Worm (Caenorhabditis elegans) whole organism, L4 larva: ENCODE measurements around the gene sri-24.

Experiments used
- F26F4.8 ChIP-seq: fragments of 200-800 bp; sonication (Bioruptor generic); conservative IDR thresholded peaks from 2 replicates; pipeline ENCODE4 v1.3.6; 2022; ENCODE audit warnings: missing genetic modification characterization, missing compliant biosample characterization
- F37D6.2 ChIP-seq: sonication (generic microtip); optimal IDR thresholded peaks from 2 replicates; lab custom pipeline; 2016; ENCODE audit warnings: mild to moderate bottlenecking, missing genetic modification characterization, missing compliant biosample characterization
- F44E2.7 ChIP-seq: fragments of 200-800 bp; sonication (Bioruptor generic); IDR thresholded peaks from 2 replicates; pipeline ENCODE4 v2.1.2; 2022; ENCODE audit warnings: missing genetic modification characterization, missing compliant biosample characterization
- R02D3.7 ChIP-seq: fragments of 150-350 bp; sonication (generic microtip); optimal IDR thresholded peaks from 3 replicates; lab custom pipeline; 2014; ENCODE audit warnings: missing biosample characterization, missing genetic modification characterization
- T20F7.1 ChIP-seq: fragments of 200-800 bp; sonication (Bioruptor generic); optimal IDR thresholded peaks from 2 replicates; lab custom pipeline; 2018; ENCODE audit warnings: mild to moderate bottlenecking, missing genetic modification characterization, missing compliant biosample characterization
- T26A8.4 ChIP-seq: fragments of 200-800 bp; sonication (Bioruptor generic); IDR thresholded peaks from 2 replicates; pipeline ENCODE4 v1.3.6; 2022; ENCODE audit warnings: missing genetic modification characterization, missing compliant biosample characterization
- Y105C5A.15 ChIP-seq: fragments of 200-800 bp; sonication (Bioruptor generic); IDR thresholded peaks from 2 replicates; pipeline ENCODE4 v1.3.6; 2022; ENCODE audit warnings: missing genetic modification characterization, missing compliant biosample characterization
- Y5F2A.4 ChIP-seq: fragments of 200-800 bp; sonication (Bioruptor generic); optimal IDR thresholded peaks from 2 replicates; lab custom pipeline; 2018; ENCODE audit warnings: mild to moderate bottlenecking, missing genetic modification characterization, missing compliant biosample characterization
- Y75B8A.6 ChIP-seq: fragments of 200-800 bp; sonication (Bioruptor generic); IDR thresholded peaks from 2 replicates; pipeline ENCODE4 v1.3.6; 2022; ENCODE audit warnings: missing genetic modification reagents, missing genetic modification characterization, missing compliant biosample characterization
- ZK337.2 ChIP-seq: fragments of 200-800 bp; sonication (Bioruptor generic); IDR thresholded peaks from 2 replicates; pipeline ENCODE4 v1.3.6; 2022; ENCODE audit warnings: missing genetic modification reagents, missing genetic modification characterization, missing compliant biosample characterization
- aly-2 ChIP-seq: sonication (generic microtip); optimal IDR thresholded peaks from 2 replicates; lab custom pipeline; 2018; ENCODE audit warnings: missing biosample characterization, missing genetic modification characterization
- ama-1 ChIP-seq: fragments of 150-350 bp; optimal IDR thresholded peaks from 2 replicates; lab custom pipeline; 2014; ENCODE audit warnings: inconsistent platforms, mixed read lengths
- arid-1 ChIP-seq: fragments of 200-800 bp; sonication (Bioruptor generic); conservative IDR thresholded peaks from 2 replicates; pipeline ENCODE4 v1.3.6; 2022; ENCODE audit warnings: missing genetic modification reagents, missing genetic modification characterization, missing compliant biosample characterization
- ceh-62 ChIP-seq: sonication (generic microtip); optimal IDR thresholded peaks from 2 replicates; lab custom pipeline; 2017; ENCODE audit warnings: missing biosample characterization, missing genetic modification characterization
- ces-1 ChIP-seq: fragments of 150-350 bp; sonication (generic microtip); optimal IDR thresholded peaks from 4 replicates; lab custom pipeline; 2014; ENCODE audit warnings: missing biosample characterization, missing genetic modification reagents, missing genetic modification characterization
- ctbp-1 ChIP-seq: fragments of 200-800 bp; sonication (Bioruptor generic); IDR thresholded peaks from 2 replicates; pipeline ENCODE4 v1.3.6; 2022; ENCODE audit warnings: missing genetic modification reagents, missing genetic modification characterization, missing compliant biosample characterization
- daf-16 ChIP-seq, 3 experiments: sonication (generic microtip); optimal IDR thresholded peaks; 2 replicates each; lab custom pipeline; 2016 to 2017; ENCODE audit warnings: missing genetic modification characterization in 3 of 3, missing genetic modification reagents in 3 of 3, mild to moderate bottlenecking in 2 of 3, missing compliant biosample characterization in 2 of 3, missing biosample characterization in 1 of 3, moderate library complexity in 1 of 3
- daf-19 ChIP-seq: fragments of 200-800 bp; sonication (Bioruptor generic); conservative IDR thresholded peaks from 2 replicates; pipeline ENCODE4 v1.3.6; 2022; ENCODE audit warnings: missing genetic modification characterization, missing compliant biosample characterization
- daf-8 ChIP-seq: fragments of 200-800 bp; sonication (Bioruptor generic); IDR thresholded peaks from 2 replicates; pipeline ENCODE4 v1.3.6; 2022; ENCODE audit warnings: missing genetic modification characterization, missing compliant biosample characterization
- dmd-6 ChIP-seq: fragments of 200-800 bp; sonication (Bioruptor generic); IDR thresholded peaks from 2 replicates; pipeline ENCODE4 v1.3.6; 2022; ENCODE audit warnings: missing genetic modification reagents, missing genetic modification characterization, missing compliant biosample characterization
- dmd-8 ChIP-seq: fragments of 200-800 bp; sonication (Bioruptor generic); IDR thresholded peaks from 2 replicates; pipeline ENCODE4 v1.3.6; 2022; ENCODE audit warnings: missing genetic modification characterization, missing compliant biosample characterization
- dmd-9 ChIP-seq: fragments of 200-800 bp; sonication (Bioruptor generic); IDR thresholded peaks from 2 replicates; pipeline ENCODE4 v1.3.6; 2022; ENCODE audit warnings: missing genetic modification reagents, missing genetic modification characterization, missing compliant biosample characterization
- egl-27 ChIP-seq: sonication (generic microtip); optimal IDR thresholded peaks from 3 replicates; lab custom pipeline; 2017; ENCODE audit warnings: missing biosample characterization, missing genetic modification reagents, missing genetic modification characterization
- gei-8 ChIP-seq: fragments of 200-800 bp; sonication (Bioruptor generic); optimal IDR thresholded peaks from 2 replicates; lab custom pipeline; 2018; ENCODE audit warnings: mild to moderate bottlenecking, missing genetic modification characterization, missing compliant biosample characterization
- hif-1 ChIP-seq, 2 experiments: sonication (generic microtip); optimal IDR thresholded peaks; 2 replicates each; lab custom pipeline; 2016 to 2017; ENCODE audit warnings: missing compliant biosample characterization in 2 of 2, missing genetic modification characterization in 2 of 2, missing genetic modification reagents in 2 of 2, missing genotype in 2 of 2, mild to moderate bottlenecking in 1 of 2
- hlh-11 ChIP-seq: fragments of 200-800 bp; sonication (Bioruptor generic); optimal IDR thresholded peaks from 2 replicates; lab custom pipeline; 2018; ENCODE audit warnings: mild to moderate bottlenecking, missing genetic modification characterization, missing compliant biosample characterization
- hlh-30 ChIP-seq: sonication (generic microtip); optimal IDR thresholded peaks from 2 replicates; lab custom pipeline; 2017; ENCODE audit warnings: antibody characterized with exemption, mild to moderate bottlenecking, missing genetic modification characterization, missing compliant biosample characterization; ENCODE audit not compliant: insufficient read depth
- lim-7 ChIP-seq: fragments of 200-800 bp; sonication (Bioruptor generic); IDR thresholded peaks from 2 replicates; pipeline ENCODE4 v1.3.6; 2022; ENCODE audit warnings: missing genetic modification characterization, missing compliant biosample characterization
- madf-5 ChIP-seq, 2 experiments: fragments of 200-800 bp; sonication (Bioruptor generic); IDR thresholded peaks; 2 replicates each; pipeline ENCODE4 v1.3.6; 2022; ENCODE audit warnings: missing compliant biosample characterization in 2 of 2, missing genetic modification characterization in 2 of 2
- madf-9 ChIP-seq: fragments of 200-800 bp; sonication (Bioruptor generic); conservative IDR thresholded peaks from 2 replicates; pipeline ENCODE4 v1.3.6; 2022; ENCODE audit warnings: missing genetic modification reagents, missing genetic modification characterization, missing compliant biosample characterization
- mdt-29 ChIP-seq: fragments of 200-800 bp; sonication (Bioruptor generic); IDR thresholded peaks from 2 replicates; pipeline ENCODE4 v1.3.6; 2022; ENCODE audit warnings: missing genetic modification reagents, missing genetic modification characterization, missing compliant biosample characterization
- mxl-2 ChIP-seq: fragments of 200-800 bp; sonication (Bioruptor generic); conservative IDR thresholded peaks from 2 replicates; pipeline ENCODE4 v1.3.6; 2022; ENCODE audit warnings: missing genetic modification reagents, missing genetic modification characterization, missing compliant biosample characterization
- nhr-102 ChIP-seq: sonication (generic microtip); optimal IDR thresholded peaks from 2 replicates; lab custom pipeline; 2016; ENCODE audit warnings: mild to moderate bottlenecking, missing genetic modification characterization, moderate library complexity, missing compliant biosample characterization
- nhr-111 ChIP-seq: fragments of 200-800 bp; sonication (Bioruptor generic); optimal IDR thresholded peaks from 2 replicates; lab custom pipeline; 2018; ENCODE audit warnings: mild to moderate bottlenecking, missing genetic modification characterization, missing compliant biosample characterization
- nhr-237 ChIP-seq: sonication (generic microtip); optimal IDR thresholded peaks from 2 replicates; lab custom pipeline; 2017; ENCODE audit warnings: missing biosample characterization, missing genetic modification characterization
- nhr-41 ChIP-seq: fragments of 200-800 bp; sonication (Bioruptor generic); IDR thresholded peaks from 2 replicates; pipeline ENCODE4 v1.3.6; 2022; ENCODE audit warnings: missing genetic modification reagents, missing genetic modification characterization, missing compliant biosample characterization
- nhr-6 ChIP-seq: fragments of 150-350 bp; optimal IDR thresholded peaks from 2 replicates; lab custom pipeline; 2014; ENCODE audit warnings: missing biosample characterization, missing genetic modification characterization
- nhr-76 ChIP-seq: fragments of 150-350 bp; optimal IDR thresholded peaks from 2 replicates; lab custom pipeline; 2014; ENCODE audit warnings: missing biosample characterization, missing genetic modification characterization
- nhr-77 ChIP-seq: fragments of 150-350 bp; optimal IDR thresholded peaks from 2 replicates; lab custom pipeline; 2014; ENCODE audit warnings: missing biosample characterization, missing genetic modification characterization
- pha-4 ChIP-seq, 2 experiments: fragments of 150-350 bp in 1 of 2; fragments of 200-800 bp in 1 of 2; sonication (Bioruptor generic) in 1 of 2; IDR thresholded peaks in 1 of 2; optimal IDR thresholded peaks in 1 of 2; 2 replicates each; pipeline versions ENCODE4 v1.3.6 to Lab custom; 2014 to 2022; ENCODE audit warnings: missing genetic modification characterization in 2 of 2, missing genetic modification reagents in 2 of 2, missing biosample characterization in 1 of 2, missing compliant biosample characterization in 1 of 2
- pqm-1 ChIP-seq: sonication (generic microtip); optimal IDR thresholded peaks from 2 replicates; lab custom pipeline; 2017; ENCODE audit warnings: missing biosample characterization, missing genetic modification characterization
- saeg-2 ChIP-seq: fragments of 200-800 bp; sonication (Bioruptor generic); IDR thresholded peaks from 2 replicates; pipeline ENCODE4 v1.3.6; 2022; ENCODE audit warnings: missing genetic modification reagents, missing genetic modification characterization, missing compliant biosample characterization
- set-16 ChIP-seq: fragments of 200-800 bp; sonication (Bioruptor generic); IDR thresholded peaks from 2 replicates; pipeline ENCODE4 v1.3.6; 2022; ENCODE audit warnings: missing genetic modification reagents, missing genetic modification characterization, missing compliant biosample characterization
- tra-1 ChIP-seq: fragments of 200-800 bp; sonication (Bioruptor generic); IDR thresholded peaks from 2 replicates; pipeline ENCODE4 v1.3.6; 2022; ENCODE audit warnings: missing genetic modification reagents, missing genetic modification characterization, missing compliant biosample characterization
- vab-7 ChIP-seq: fragments of 200-800 bp; sonication (Bioruptor generic); IDR thresholded peaks from 2 replicates; pipeline ENCODE4 v1.3.6; 2022; ENCODE audit warnings: missing genetic modification reagents, missing genetic modification characterization, missing compliant biosample characterization
- zfp-2 ChIP-seq: sonication (generic microtip); optimal IDR thresholded peaks from 2 replicates; lab custom pipeline; 2016; ENCODE audit warnings: mild to moderate bottlenecking, missing genetic modification characterization, missing compliant biosample characterization
- zip-11 ChIP-seq: fragments of 200-800 bp; sonication (Bioruptor generic); IDR thresholded peaks from 2 replicates; pipeline ENCODE4 v1.3.6; 2022; ENCODE audit warnings: missing genetic modification characterization, missing compliant biosample characterization
- ztf-7 ChIP-seq: fragments of 150-350 bp; optimal IDR thresholded peaks from 2 replicates; lab custom pipeline; 2014; ENCODE audit warnings: missing biosample characterization, missing genetic modification characterization

The sri-24 gene

ce11 chrV:15187083-15188057, 24.6 kb upstream of the sri-24 start, which contains the start of the genes cyn-7 and bath-36 (continued):
- TF ChIP-seq daf-8 (GFP tag; lab: Robert Waterston, UW) (no peak), nhr-237 (tag; lab: Kevin White, UChicago) (no peak), zip-11 (no peak), T26A8.4 (GFP tag; lab: Robert Waterston, UW) (peak; percentile 75), arid-1 (0 out of 2 replicates have a peak, but pooled peaks have one; percentile 28), hlh-30 (peak; percentile 20), nhr-6 (tag; lab: Kevin White, UChicago) (peak; percentile 74), nhr-76 (no peak), dmd-8 (GFP tag; lab: Robert Waterston, UW) (no peak), ctbp-1 (GFP tag; lab: Robert Waterston, UW) (no peak), tra-1 (peak; percentile 51; the same call in 1 of the 2 replicates), ces-1 (GFP tag; lab: Kevin White, UChicago) (no peak), nhr-102 (peak; percentile 77), dmd-9 (no peak), zfp-2 (tag; lab: Kevin White, UChicago) (no peak), madf-5 (GFP tag; IDR thresholded peaks at IDR 0.05; lab: Robert Waterston, UW) (no peak), vab-7 (GFP tag; lab: Robert Waterston, UW) (no peak), nhr-41 (GFP tag; lab: Robert Waterston, UW) (no peak), egl-27 (tag; lab: Kevin White, UChicago) (no peak), daf-19 (GFP tag; lab: Robert Waterston, UW) (no peak), F37D6.2 (tag; lab: Kevin White, UChicago) (peak; percentile 24), T20F7.1 (GFP tag; lab: Kevin White, UChicago) (peak; percentile 68), hif-1 (tag; optimal IDR thresholded peaks at IDR 0.05; lab: Kevin White, UChicago) (peak in 1 of 2 experiments; percentile 29), lim-7 (GFP tag; lab: Robert Waterston, UW) (no peak), set-16 (GFP tag; lab: Robert Waterston, UW) (no peak), F44E2.7 (GFP tag; lab: Robert Waterston, UW) (no peak), R02D3.7 (tag; lab: Kevin White, UChicago) (no peak), aly-2 (tag; lab: Kevin White, UChicago) (no peak), mdt-29 (GFP tag; lab: Robert Waterston, UW) (peak; percentile 71; the same call in 1 of the 2 replicates), pha-4 (GFP tag; IDR thresholded peaks at IDR 0.05; lab: Robert Waterston, UW) (0 out of 2 replicates have a peak, but pooled peaks have one; percentile 37), pha-4 (tag; optimal IDR thresholded peaks at IDR 0.05; lab: Kevin White, UChicago) (peak; percentile 38), hlh-11 (tag; lab: Kevin White, UChicago) (peak; percentile 94), Y75B8A.6 (GFP tag; lab: Robert Waterston, UW) (no peak), daf-16 (GFP tag; optimal IDR thresholded peaks at IDR 0.05; lab: Kevin White, UChicago) (peak; percentile 94 to 97), daf-16 (tag; optimal IDR thresholded peaks at IDR 0.05; lab: Kevin White, UChicago) (peak; percentile 99), gei-8 (GFP tag; lab: Kevin White, UChicago) (no peak), dmd-6 (GFP tag; lab: Robert Waterston, UW) (peak; percentile 75), ZK337.2 (GFP tag; lab: Robert Waterston, UW) (no peak), pqm-1 (tag; lab: Kevin White, UChicago) (peak; percentile 51), Y5F2A.4 (GFP tag; lab: Kevin White, UChicago) (no peak), mxl-2 (GFP tag; lab: Robert Waterston, UW) (no peak), nhr-111 (GFP tag; lab: Kevin White, UChicago) (no peak), madf-9 (GFP tag; lab: Robert Waterston, UW) (no peak), Y105C5A.15 (no peak), ceh-62 (tag; lab: Kevin White, UChicago) (no peak), nhr-77 (tag; lab: Kevin White, UChicago) (peak; percentile 60), ztf-7 (tag; lab: Kevin White, UChicago) (peak; percentile 48), ama-1 (no peak), saeg-2 (GFP tag; lab: Robert Waterston, UW) (no peak), F26F4.8 (GFP tag; lab: Robert Waterston, UW) (no peak)
